Fruit fly (Drosophila melanogaster) whole organism, embryonic: Measurements from ENCODE around the gene CG14022.

Source experiments
- CG1024 ChIP-seq: fragments of 200-800 bp; sonication (Bioruptor generic); IDR thresholded peaks from 2 replicates; pipeline ENCODE4 v1.3.6; 2022; ENCODE audit warnings: missing biosample characterization, missing genetic modification characterization
- CG11093 ChIP-seq: fragments of 200-800 bp; sonication (Bioruptor generic); IDR thresholded peaks from 3 replicates; pipeline ENCODE4 v1.3.6; 2022; ENCODE audit warnings: missing biosample characterization, missing genetic modification characterization
- CG11398 ChIP-seq: fragments of 200-800 bp; sonication (Bioruptor generic); optimal IDR thresholded peaks from 2 replicates; lab custom pipeline; 2016; ENCODE audit warnings: missing biosample characterization, missing genetic modification characterization
- CG11456 ChIP-seq: fragments of 200-800 bp; sonication (Bioruptor generic); IDR thresholded peaks from 3 replicates; pipeline ENCODE4 v1.3.6; 2022; ENCODE audit warnings: missing biosample characterization, missing genetic modification characterization
- CG11560 ChIP-seq: fragments of 200-800 bp; sonication (Bioruptor generic); IDR thresholded peaks from 3 replicates; pipeline ENCODE4 v1.3.6; 2022; ENCODE audit warnings: missing biosample characterization, missing genetic modification characterization
- CG11695 ChIP-seq: fragments of 200-800 bp; sonication (Bioruptor generic); IDR thresholded peaks from 3 replicates; pipeline ENCODE4 v1.3.6; 2022; ENCODE audit warnings: missing biosample characterization, missing genetic modification characterization
- CG12659 ChIP-seq: fragments of 200-800 bp; sonication (Bioruptor generic); optimal IDR thresholded peaks from 3 replicates; lab custom pipeline; 2017; ENCODE audit warnings: mild to moderate bottlenecking, missing biosample characterization, missing genetic modification reagents, missing genetic modification characterization
- CG15479 ChIP-seq: fragments of 200-800 bp; sonication (Bioruptor generic); optimal IDR thresholded peaks from 3 replicates; lab custom pipeline; 2019; ENCODE audit warnings: missing biosample characterization, mild to moderate bottlenecking, missing genetic modification characterization, moderate library complexity
- CG1602 ChIP-seq: fragments of 200-800 bp; sonication (Bioruptor generic); optimal IDR thresholded peaks from 3 replicates; lab custom pipeline; 2016; ENCODE audit warnings: missing biosample characterization, missing genetic modification characterization
- CG16815 ChIP-seq: fragments of 200-800 bp; sonication (Bioruptor generic); optimal IDR thresholded peaks from 3 replicates; lab custom pipeline; 2017; ENCODE audit warnings: missing biosample characterization, mild to moderate bottlenecking, missing genetic modification characterization
- CG1832 ChIP-seq: fragments of 200-800 bp; sonication (Bioruptor generic); optimal IDR thresholded peaks from 2 replicates; lab custom pipeline; 2017; ENCODE audit warnings: missing biosample characterization, mild to moderate bottlenecking, missing genetic modification characterization, inconsistent platforms
- CG2875 ChIP-seq: fragments of 200-800 bp; sonication (Bioruptor generic); optimal IDR thresholded peaks from 2 replicates; lab custom pipeline; 2017; ENCODE audit warnings: missing biosample characterization, mild to moderate bottlenecking, missing genetic modification characterization, missing genetic modification reagents
- CG4617 ChIP-seq: fragments of 200-800 bp; sonication (Bioruptor generic); optimal IDR thresholded peaks from 3 replicates; lab custom pipeline; 2016; ENCODE audit warnings: missing biosample characterization, missing genetic modification characterization, borderline replicate concordance
- CG4730 ChIP-seq: fragments of 200-800 bp; sonication (Bioruptor generic); IDR thresholded peaks from 2 replicates; pipeline ENCODE4 v1.3.6; 2022; ENCODE audit warnings: missing biosample characterization, missing genetic modification characterization
- CG6272 ChIP-seq: fragments of 200-800 bp; sonication (Bioruptor generic); IDR thresholded peaks from 2 replicates; pipeline ENCODE4 v1.3.6; 2022; ENCODE audit warnings: missing biosample characterization, missing genetic modification characterization
- CG6765 ChIP-seq: fragments of 200-800 bp; sonication (Bioruptor generic); optimal IDR thresholded peaks from 3 replicates; lab custom pipeline; 2017; ENCODE audit warnings: missing biosample characterization, mild to moderate bottlenecking, missing genetic modification characterization
- CG7372 ChIP-seq: fragments of 200-800 bp; sonication (Bioruptor generic); IDR thresholded peaks from 2 replicates; pipeline ENCODE4 v1.3.6; 2022; ENCODE audit warnings: missing biosample characterization, missing genetic modification characterization
- CG7839 ChIP-seq: fragments of 200-800 bp; sonication (Bioruptor generic); optimal IDR thresholded peaks from 3 replicates; lab custom pipeline; 2018; ENCODE audit warnings: missing biosample characterization, mild to moderate bottlenecking, missing genetic modification characterization, moderate library complexity
- CG7987 ChIP-seq: fragments of 200-800 bp; sonication (Bioruptor generic); optimal IDR thresholded peaks from 2 replicates; lab custom pipeline; 2018; ENCODE audit warnings: missing biosample characterization, mild to moderate bottlenecking, missing genetic modification characterization, moderate library complexity
- CG8478 ChIP-seq: fragments of >200 bp; optimal IDR thresholded peaks from 2 replicates; lab custom pipeline; 2018
- Dbx ChIP-seq: fragments of 200-800 bp; sonication (Bioruptor generic); IDR thresholded peaks from 3 replicates; pipeline ENCODE4 v1.3.6; 2022; ENCODE audit warnings: missing biosample characterization, missing genetic modification characterization
- Dip3 ChIP-seq: fragments of 200-800 bp; sonication (Bioruptor generic); optimal IDR thresholded peaks from 3 replicates; lab custom pipeline; 2016; ENCODE audit warnings: missing biosample characterization, missing genetic modification characterization
- Fer2 ChIP-seq: fragments of 200-800 bp; sonication (Bioruptor generic); optimal IDR thresholded peaks from 2 replicates; lab custom pipeline; 2018; ENCODE audit warnings: missing biosample characterization, mild to moderate bottlenecking, missing genetic modification characterization, moderate library complexity
- GATAe ChIP-seq: fragments of 200-800 bp; sonication (Bioruptor generic); conservative IDR thresholded peaks from 2 replicates; pipeline ENCODE4 v1.3.6; 2022; ENCODE audit warnings: missing biosample characterization, missing genetic modification characterization
- Hr78 ChIP-seq, 2 experiments: fragments of 200-800 bp in 1 of 2; fragments of >200 bp in 1 of 2; sonication (Bioruptor generic) in 1 of 2; optimal IDR thresholded peaks; 2 replicates each; lab custom pipeline; 2017 to 2019; ENCODE audit warnings: missing biosample characterization in 2 of 2, missing genetic modification characterization in 2 of 2, mild to moderate bottlenecking in 1 of 2, moderate library complexity in 1 of 2
- MBD-R2 ChIP-seq: fragments of 200-800 bp; sonication (Bioruptor generic); IDR thresholded peaks from 2 replicates; pipeline ENCODE4 v1.3.6; 2022; ENCODE audit warnings: missing biosample characterization, missing genetic modification characterization
- Ssrp ChIP-seq: fragments of 200-800 bp; sonication (Bioruptor generic); optimal IDR thresholded peaks from 2 replicates; lab custom pipeline; 2018; ENCODE audit warnings: missing biosample characterization, mild to moderate bottlenecking, missing genetic modification characterization, moderate library complexity
- abd-A ChIP-seq: fragments of 200-800 bp; sonication (Bioruptor generic); optimal IDR thresholded peaks from 3 replicates; lab custom pipeline; 2019; ENCODE audit warnings: missing biosample characterization, mild to moderate bottlenecking, missing genetic modification characterization, moderate library complexity
- al ChIP-seq: fragments of 200-800 bp; sonication (Bioruptor generic); IDR thresholded peaks from 2 replicates; pipeline ENCODE4 v1.3.6; 2022; ENCODE audit warnings: missing biosample characterization, missing genetic modification characterization
- btn ChIP-seq: fragments of 200-800 bp; sonication (Bioruptor generic); optimal IDR thresholded peaks from 2 replicates; lab custom pipeline; 2016; ENCODE audit warnings: missing biosample characterization, missing genetic modification characterization
- chn ChIP-seq: fragments of 200-800 bp; sonication (Bioruptor generic); optimal IDR thresholded peaks from 2 replicates; lab custom pipeline; 2016; ENCODE audit warnings: missing biosample characterization, missing genetic modification characterization
- crol ChIP-seq: fragments of 200-800 bp; sonication (Bioruptor generic); IDR thresholded peaks from 2 replicates; pipeline ENCODE4 v1.3.6; 2022; ENCODE audit warnings: missing biosample characterization, missing genetic modification characterization
- dmrt99B ChIP-seq: fragments of 200-800 bp; sonication (Bioruptor generic); optimal IDR thresholded peaks from 2 replicates; lab custom pipeline; 2018; ENCODE audit warnings: missing biosample characterization, mild to moderate bottlenecking, missing genetic modification characterization, moderate library complexity
- exex ChIP-seq: fragments of 200-800 bp; sonication (Bioruptor generic); optimal IDR thresholded peaks from 4 replicates; lab custom pipeline; 2018; ENCODE audit warnings: missing biosample characterization, mild to moderate bottlenecking, missing genetic modification characterization, moderate library complexity
- fu2 ChIP-seq: fragments of 200-800 bp; sonication (Bioruptor generic); optimal IDR thresholded peaks from 2 replicates; lab custom pipeline; 2016; ENCODE audit warnings: missing biosample characterization, missing genetic modification characterization
- gce ChIP-seq: fragments of 200-800 bp; sonication (Bioruptor generic); IDR thresholded peaks from 3 replicates; pipeline ENCODE4 v1.3.6; 2022; ENCODE audit warnings: missing biosample characterization, missing genetic modification characterization
- gem ChIP-seq: fragments of 200-800 bp; sonication (Bioruptor generic); optimal IDR thresholded peaks from 2 replicates; lab custom pipeline; 2019; ENCODE audit warnings: missing biosample characterization, mild to moderate bottlenecking, missing genetic modification characterization, moderate library complexity
- jing ChIP-seq: fragments of 200-800 bp; sonication (Bioruptor generic); optimal IDR thresholded peaks from 2 replicates; lab custom pipeline; 2018; ENCODE audit warnings: missing biosample characterization, mild to moderate bottlenecking, missing genetic modification characterization
- nau ChIP-seq: fragments of 200-800 bp; sonication (Bioruptor generic); optimal IDR thresholded peaks from 3 replicates; lab custom pipeline; 2017; ENCODE audit warnings: missing biosample characterization, mild to moderate bottlenecking, missing genetic modification characterization, missing genetic modification reagents
- nerfin-1 ChIP-seq: fragments of 200-800 bp; sonication (Bioruptor generic); optimal IDR thresholded peaks from 3 replicates; lab custom pipeline; 2019; ENCODE audit warnings: missing biosample characterization, mild to moderate bottlenecking, missing genetic modification characterization, moderate library complexity
- p53 ChIP-seq: fragments of 200-800 bp; sonication (Bioruptor generic); optimal IDR thresholded peaks from 2 replicates; lab custom pipeline; 2016; ENCODE audit warnings: missing biosample characterization, missing genetic modification characterization
- pb ChIP-seq: fragments of 200-800 bp; sonication (Bioruptor generic); optimal IDR thresholded peaks from 3 replicates; lab custom pipeline; 2016; ENCODE audit warnings: missing biosample characterization, missing genetic modification characterization
- pita ChIP-seq: fragments of 200-800 bp; sonication (Bioruptor generic); optimal IDR thresholded peaks from 2 replicates; lab custom pipeline; 2017; ENCODE audit warnings: missing biosample characterization, mild to moderate bottlenecking, missing genetic modification characterization
- pzg ChIP-seq: fragments of 200-800 bp; sonication (Bioruptor generic); optimal IDR thresholded peaks from 3 replicates; lab custom pipeline; 2018; ENCODE audit warnings: missing biosample characterization, mild to moderate bottlenecking, missing genetic modification characterization, moderate library complexity
- ranshi ChIP-seq: fragments of 200-800 bp; sonication (Bioruptor generic); IDR thresholded peaks from 2 replicates; pipeline ENCODE4 v1.3.6; 2022; ENCODE audit warnings: missing biosample characterization, missing genetic modification characterization
- repo ChIP-seq: fragments of 200-800 bp; sonication (Bioruptor generic); optimal IDR thresholded peaks from 2 replicates; lab custom pipeline; 2016; ENCODE audit warnings: missing biosample characterization, missing genetic modification characterization
- sens-2 ChIP-seq: fragments of 200-800 bp; sonication (Bioruptor generic); IDR thresholded peaks from 2 replicates; pipeline ENCODE4 v1.3.6; 2022; ENCODE audit warnings: missing biosample characterization, missing genetic modification characterization
- toy ChIP-seq: fragments of 200-800 bp; sonication (Bioruptor generic); IDR thresholded peaks from 2 replicates; pipeline ENCODE4 v1.3.6; 2022; ENCODE audit warnings: missing biosample characterization, missing genetic modification characterization
- wdn ChIP-seq: fragments of 200-800 bp; sonication (Bioruptor generic); IDR thresholded peaks from 2 replicates; pipeline ENCODE4 v1.3.6; 2022; ENCODE audit warnings: missing biosample characterization, missing genetic modification characterization
- z ChIP-seq: fragments of 200-800 bp; sonication (Bioruptor generic); IDR thresholded peaks from 3 replicates; pipeline ENCODE4 v1.3.6; 2022; ENCODE audit warnings: missing biosample characterization, missing genetic modification characterization

The CG14022 gene

DNA sequence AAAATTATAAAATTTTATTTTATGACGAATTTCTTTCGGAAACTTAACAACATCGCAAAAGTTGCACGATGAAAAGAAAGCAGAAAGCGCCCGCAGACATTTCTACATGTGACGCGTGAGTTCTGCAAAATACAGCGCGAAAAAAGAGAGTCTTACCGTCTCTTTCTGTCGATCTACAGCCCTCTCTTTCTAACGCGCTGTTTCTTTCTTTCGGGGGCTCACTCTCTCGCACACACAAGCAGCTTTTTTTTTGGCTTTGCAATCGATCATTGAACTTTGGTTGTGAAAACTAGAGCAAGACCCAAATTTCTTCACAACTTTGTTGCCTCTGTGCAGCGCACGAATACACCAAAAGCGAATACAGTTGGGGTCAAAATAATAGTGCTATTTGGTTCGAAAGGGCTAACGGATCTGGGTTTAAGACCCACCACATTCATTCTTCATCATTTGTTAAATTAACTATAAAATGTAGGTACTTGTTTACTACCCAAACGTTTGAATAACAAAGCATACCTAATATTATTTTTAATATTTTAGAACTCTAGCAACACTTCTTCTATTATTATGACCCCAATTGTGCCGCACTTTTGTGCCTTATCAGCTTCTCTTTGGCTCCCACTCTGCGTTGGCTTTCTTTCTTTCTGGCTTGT is 29.6 kb downstream of the CG14022 start (continued):
- TF ChIP-seq CG11398 (GFP tag; lab: Kevin White, UChicago) (no peak), CG11695 (GFP tag; lab: Robert Waterston, UW) (peak; percentile 91), CG1024 (GFP tag; lab: Robert Waterston, UW) (peak; percentile 63), CG8478 (lab: Kevin White, UChicago) (no peak), CG1602 (GFP tag; lab: Kevin White, UChicago) (peak; percentile 82), gce (GFP tag; lab: Robert Waterston, UW) (0 out of 3 replicates have a peak, but pooled peaks have one; percentile 32), nau (peak; percentile 82), chn (GFP tag; lab: Kevin White, UChicago) (peak; percentile 78), Dip3 (GFP tag; lab: Kevin White, UChicago) (peak; percentile 76), Ssrp (peak; percentile 85), p53 (GFP tag; lab: Kevin White, UChicago) (no peak), wdn (GFP tag; lab: Robert Waterston, UW) (0 out of 2 replicates have a peak, but pooled peaks have one; percentile 31), GATAe (GFP tag; lab: Robert Waterston, UW) (peak; percentile 25; the same call in 1 of the 2 replicates), CG15479 (GFP tag; lab: Kevin White, UChicago) (no peak), CG4617 (GFP tag; lab: Kevin White, UChicago) (peak; percentile 48), toy (GFP tag; lab: Robert Waterston, UW) (no peak), dmrt99B (tag; lab: Kevin White, UChicago) (peak; percentile 94), repo (GFP tag; lab: Kevin White, UChicago) (no peak), CG11560 (tag; lab: Robert Waterston, UW) (no peak), CG1832 (GFP tag; lab: Kevin White, UChicago) (peak; percentile 46), CG7987 (peak; percentile 4), ranshi (GFP tag; lab: Robert Waterston, UW) (peak; percentile 59), Fer2 (no peak), abd-A (tag; lab: Kevin White, UChicago) (no peak), CG6272 (GFP tag; lab: Robert Waterston, UW) (peak; percentile 54; the same call in 1 of the 2 replicates), CG2875 (peak; percentile 89), Hr78 (GFP tag; optimal IDR thresholded peaks at IDR 0.05; lab: Kevin White, UChicago) (peak in 1 of 2 experiments; percentile 78), jing (GFP tag; lab: Kevin White, UChicago) (peak; percentile 82), Dbx (no peak), pzg (no peak), CG6765 (GFP tag; lab: Kevin White, UChicago) (no peak), fu2 (GFP tag; lab: Kevin White, UChicago) (peak; percentile 41), MBD-R2 (peak; percentile 15; the same call in 1 of the 2 replicates), CG11093 (GFP tag; lab: Robert Waterston, UW) (peak; percentile 74; the same call in 2 of the 3 replicates), pita (GFP tag; lab: Kevin White, UChicago) (no peak), crol (peak; percentile 34; the same call in 1 of the 2 replicates), btn (GFP tag; lab: Kevin White, UChicago) (no peak), gem (peak; percentile 96), CG16815 (GFP tag; lab: Kevin White, UChicago) (peak; percentile 73), CG7372 (peak; percentile 53), CG12659 (GFP tag; lab: Kevin White, UChicago) (peak; percentile 83), z (GFP tag; lab: Robert Waterston, UW) (no peak), sens-2 (GFP tag; lab: Robert Waterston, UW) (peak; percentile 75), al (GFP tag; lab: Robert Waterston, UW) (no peak), CG4730 (GFP tag; lab: Robert Waterston, UW) (no peak), exex (no peak), CG11456 (GFP tag; lab: Robert Waterston, UW) (peak; percentile 65; the same call in 2 of the 3 replicates), CG7839 (peak; percentile 91), nerfin-1 (tag; lab: Kevin White, UChicago) (peak; percentile 83), pb (no peak)
